Worm (Caenorhabditis elegans): ENCODE data around the gene Y43F8C.5.

Gene Y43F8C.5

DNA sequence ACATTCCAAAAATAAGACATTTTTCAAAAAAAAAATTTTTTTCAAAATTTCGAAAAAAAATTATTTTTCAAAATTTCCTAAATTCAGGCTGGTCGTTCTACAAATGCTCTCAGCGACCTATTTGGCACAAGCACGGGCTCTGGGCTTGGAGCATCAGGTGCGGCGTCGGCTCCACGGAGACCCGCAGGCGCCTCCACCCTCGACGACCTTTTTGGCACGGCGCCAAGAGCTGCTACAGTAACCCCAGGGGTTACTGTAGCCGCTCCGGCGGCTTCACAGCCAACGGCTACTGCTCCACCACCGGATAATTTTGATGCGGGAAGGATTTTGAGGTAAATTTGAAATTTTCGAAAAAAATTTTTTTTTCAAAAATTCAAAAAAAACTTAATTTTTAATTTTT lies 6.7 kb downstream of the Y43F8C.5 start:
- no peak for TF ChIP-seq nhr-23 (tag; optimal IDR thresholded peaks at IDR 0.05)
- TF ChIP-seq fos-1 (tag; optimal IDR thresholded peaks at IDR 0.05), result no peak
- TF ChIP-seq nfya-1 (tag; optimal IDR thresholded peaks at IDR 0.05; ENCODE audit: insufficient read depth), result no peak
- no peak for TF ChIP-seq unc-39 (tag; optimal IDR thresholded peaks at IDR 0.05)
- no peak for TF ChIP-seq elt-2 (tag; optimal IDR thresholded peaks at IDR 0.05)
- no peak for TF ChIP-seq ama-1 (optimal IDR thresholded peaks at IDR 0.05)
- no peak for TF ChIP-seq ceh-9 (tag; optimal IDR thresholded peaks at IDR 0.05)
- TF ChIP-seq lin-15B (tag; optimal IDR thresholded peaks at IDR 0.05), result no peak
- no peak for TF ChIP-seq nhr-43 (tag; optimal IDR thresholded peaks at IDR 0.05; ENCODE audit: poor library complexity, severe bottlenecking)

DNA sequence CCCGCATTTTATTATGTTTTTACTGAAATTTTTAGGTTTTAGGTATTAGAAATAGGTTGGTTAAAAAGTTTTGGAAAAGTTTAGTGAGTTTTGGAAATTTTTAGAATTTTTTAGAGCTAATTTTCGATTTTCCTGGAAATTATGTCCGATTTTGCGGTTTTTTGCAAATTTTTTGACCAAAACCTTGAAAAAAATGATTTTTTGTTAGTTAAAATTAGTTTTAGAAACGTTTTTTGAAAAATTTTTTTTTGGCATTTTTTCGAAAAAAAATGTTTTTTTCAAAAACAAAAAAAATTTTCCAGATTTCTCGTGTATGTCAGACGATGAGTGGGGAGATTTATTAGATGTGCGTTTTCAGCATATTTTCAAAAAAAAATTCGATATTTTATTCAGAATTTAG lies 7.7 kb downstream of the Y43F8C.5 start, which contains the start of gene dyf-19:
dyf-19 (plus strand) TSS at position 301 of the 400 bp plus-strand sequence.
- TF ChIP-seq daf-12 (tag; optimal IDR thresholded peaks at IDR 0.05), result no peak
- TF ChIP-seq nhr-76 (tag; optimal IDR thresholded peaks at IDR 0.05), result no peak
- no peak for TF ChIP-seq nhr-23 (tag; optimal IDR thresholded peaks at IDR 0.05)
- TF ChIP-seq snpc-4 (tag; optimal IDR thresholded peaks at IDR 0.05), result no peak

DNA sequence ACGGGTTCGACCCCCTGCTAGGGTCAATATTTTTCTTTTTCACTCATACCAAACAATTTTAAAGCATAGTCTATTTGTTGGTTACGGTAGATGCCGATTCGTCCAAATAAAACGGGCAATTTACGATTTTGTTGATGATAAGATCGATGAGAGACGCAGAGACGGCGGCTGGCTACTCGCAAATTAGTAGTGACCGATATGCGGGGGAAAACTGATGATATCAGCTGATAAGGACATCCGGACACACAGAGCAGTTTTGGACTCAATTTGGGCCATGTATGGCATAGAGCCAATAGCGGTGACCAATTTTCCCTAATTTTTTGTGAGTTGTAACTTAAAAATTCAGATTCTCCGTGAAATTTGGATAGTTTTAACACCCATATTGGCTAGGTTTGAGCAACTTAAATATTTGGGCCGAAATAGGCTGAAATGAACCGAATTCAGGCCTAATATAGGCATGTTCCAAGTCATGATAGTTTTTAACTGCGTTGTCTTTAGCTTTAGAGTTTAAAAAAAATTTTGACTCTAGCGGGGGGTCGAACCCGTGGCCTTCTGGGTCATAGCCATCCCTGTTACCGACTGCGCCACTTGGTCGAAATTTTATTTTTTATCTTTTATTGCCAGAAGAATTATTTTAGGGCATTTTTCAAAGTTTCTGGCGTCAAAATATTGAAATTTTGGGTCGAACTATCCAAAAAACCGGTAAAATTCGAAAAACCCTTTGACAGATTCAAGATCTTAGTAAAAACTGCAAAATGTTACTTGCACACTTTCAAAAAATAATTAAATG lies 8.7 kb downstream of the Y43F8C.5 start:
- TF ChIP-seq pha-4 (tag; optimal IDR thresholded peaks at IDR 0.05), result peak; percentile 5
- TF ChIP-seq nhr-237 (tag; optimal IDR thresholded peaks at IDR 0.05), result no peak

DNA sequence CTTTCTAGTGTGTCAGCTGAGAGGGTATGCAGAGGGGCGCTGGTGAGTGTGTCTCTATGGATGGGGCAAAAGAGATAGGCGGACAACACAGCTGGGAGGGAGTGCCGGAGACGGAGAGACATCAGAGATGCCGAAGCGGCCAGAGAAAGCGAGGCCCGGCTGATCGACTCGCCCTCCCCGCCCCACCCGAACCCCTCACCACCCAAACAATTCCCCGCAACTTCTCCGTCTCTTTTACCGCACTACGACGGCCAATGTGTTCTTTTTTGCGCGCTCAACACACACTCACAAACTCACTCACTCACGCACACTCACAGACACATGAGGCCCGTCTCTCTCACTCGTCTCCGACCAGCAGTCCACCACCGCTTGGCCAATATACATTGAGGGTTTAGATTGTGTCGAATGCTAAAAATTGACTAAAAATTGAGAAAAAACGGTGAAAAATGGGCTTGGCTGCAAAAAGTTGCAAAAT lies 10.0 kb downstream of the Y43F8C.5 start, which contains the start of gene Y43F8C.3:
Y43F8C.3 (minus strand) TSS at position 187 of the 475 bp plus-strand sequence.
- TF ChIP-seq skn-1 (tag; optimal IDR thresholded peaks at IDR 0.05) (peak; percentile 37), egl-5 (tag; optimal IDR thresholded peaks at IDR 0.05) (peak; percentile 66), nfya-1 (tag; optimal IDR thresholded peaks at IDR 0.05; ENCODE audit: insufficient read depth) (peak; percentile 86), nhr-25 (tag; optimal IDR thresholded peaks at IDR 0.05) (peak; percentile 20), jun-1 (tag; optimal IDR thresholded peaks at IDR 0.05) (peak; percentile 69), nhr-76 (tag; optimal IDR thresholded peaks at IDR 0.05) (no peak), sea-2 (GFP tag; optimal IDR thresholded peaks at IDR 0.05) (no peak), lin-15B (tag; optimal IDR thresholded peaks at IDR 0.05) (peak; percentile 36), lin-39 (tag; optimal IDR thresholded peaks at IDR 0.05) (peak; percentile 89), nhr-11 (tag; optimal IDR thresholded peaks at IDR 0.05) (peak; percentile 23), nhr-12 (tag; optimal IDR thresholded peaks at IDR 0.05) (no peak), fkh-2 (tag; optimal IDR thresholded peaks at IDR 0.05) (no peak), ama-1 (optimal IDR thresholded peaks at IDR 0.05) (peak; percentile 51), fkh-10 (GFP tag; optimal IDR thresholded peaks at IDR 0.05) (peak; percentile 53), pha-4 (tag; optimal IDR thresholded peaks at IDR 0.05) (peak; percentile 76), unc-62 (GFP tag; optimal IDR thresholded peaks at IDR 0.05) (peak; percentile 35), elt-2 (tag; optimal IDR thresholded peaks at IDR 0.05) (peak; percentile 62), fos-1 (tag; optimal IDR thresholded peaks at IDR 0.05) (no peak), nhr-43 (tag; optimal IDR thresholded peaks at IDR 0.05; ENCODE audit: poor library complexity, severe bottlenecking) (no peak), eor-1 (tag; optimal IDR thresholded peaks at IDR 0.05) (no peak), zag-1 (tag; optimal IDR thresholded peaks at IDR 0.05) (no peak), lsy-12 (tag; optimal IDR thresholded peaks at IDR 0.05) (peak; percentile 11), ceh-16 (tag; optimal IDR thresholded peaks at IDR 0.05) (no peak), snpc-4 (tag; optimal IDR thresholded peaks at IDR 0.05) (peak; percentile 3), elt-3 (tag; optimal IDR thresholded peaks at IDR 0.05) (no peak), nhr-23 (tag; optimal IDR thresholded peaks at IDR 0.05) (peak; percentile 48), ztf-4 (tag; optimal IDR thresholded peaks at IDR 0.05) (no peak), hmg-11 (tag; optimal IDR thresholded peaks at IDR 0.05) (peak; percentile 92)

DNA sequence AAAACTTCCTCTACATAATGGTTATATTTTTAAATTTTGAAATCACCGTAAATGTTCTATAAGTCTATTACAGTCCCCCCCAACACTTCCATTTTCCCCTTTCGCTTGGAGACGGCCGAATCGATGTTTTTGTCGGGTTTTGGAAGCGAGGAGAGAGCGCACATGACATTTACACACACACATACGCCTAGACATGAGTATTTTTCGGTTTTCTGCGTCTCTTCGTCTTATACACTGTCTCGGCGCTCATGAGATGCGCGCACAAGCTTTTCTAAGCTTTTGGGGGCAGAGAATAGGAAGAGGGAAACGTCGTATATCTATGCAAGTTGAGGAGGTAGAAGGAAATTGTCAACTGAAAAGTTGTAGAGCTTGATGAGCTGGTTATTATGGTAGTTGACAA lies 12.3 kb downstream of the Y43F8C.5 start:
- no peak for TF ChIP-seq elt-1 (tag; optimal IDR thresholded peaks at IDR 0.05)
- peak; percentile 0 for TF ChIP-seq lin-39 (tag; optimal IDR thresholded peaks at IDR 0.05)
- peak; percentile 35 for TF ChIP-seq pha-4 (tag; optimal IDR thresholded peaks at IDR 0.05)
- no peak for TF ChIP-seq aly-2 (tag; optimal IDR thresholded peaks at IDR 0.05)
- TF ChIP-seq unc-39 (tag; optimal IDR thresholded peaks at IDR 0.05), result no peak
- peak; percentile 34 for TF ChIP-seq egl-5 (tag; optimal IDR thresholded peaks at IDR 0.05)
- no peak for TF ChIP-seq ceh-28 (tag; optimal IDR thresholded peaks at IDR 0.05)
- no peak for TF ChIP-seq nhr-67 (tag; optimal IDR thresholded peaks at IDR 0.05)
- TF ChIP-seq hmg-11 (tag; optimal IDR thresholded peaks at IDR 0.05), result peak; percentile 62
- peak; percentile 52 for TF ChIP-seq nfya-1 (tag; optimal IDR thresholded peaks at IDR 0.05; ENCODE audit: insufficient read depth)
